Fruit fly (Drosophila melanogaster) whole organism, embryonic: Measurements from ENCODE around the gene gkt.

ENCODE experiments used
- Atf-2 ChIP-seq: fragments of 200-800 bp; sonication (Bioruptor generic); optimal IDR thresholded peaks from 2 replicates; lab custom pipeline; 2016; ENCODE audit warnings: missing biosample characterization, missing genetic modification characterization
- Bgb ChIP-seq: fragments of 200-800 bp; sonication (Bioruptor generic); IDR thresholded peaks from 2 replicates; pipeline ENCODE4 v1.3.6; 2022; ENCODE audit warnings: missing biosample characterization, missing genetic modification characterization; ENCODE audit not compliant: partially characterized antibody
- CG14667 ChIP-seq: fragments of 200-800 bp; sonication (Bioruptor generic); IDR thresholded peaks from 2 replicates; pipeline ENCODE4 v1.3.6; 2022; ENCODE audit warnings: missing biosample characterization, missing genetic modification characterization
- CG17912 ChIP-seq: fragments of 200-800 bp; sonication (Bioruptor generic); optimal IDR thresholded peaks from 2 replicates; lab custom pipeline; 2018; ENCODE audit warnings: missing biosample characterization, mild to moderate bottlenecking, missing genetic modification characterization
- CG9215 ChIP-seq: fragments of 200-800 bp; sonication (Bioruptor generic); IDR thresholded peaks from 2 replicates; pipeline ENCODE4 v1.3.6; 2022; ENCODE audit warnings: missing biosample characterization, missing genetic modification characterization
- D19A ChIP-seq: fragments of 200-800 bp; optimal IDR thresholded peaks from 3 replicates; lab custom pipeline; 2019; ENCODE audit warnings: missing biosample characterization, mild to moderate bottlenecking, missing genetic modification characterization, moderate library complexity
- Lhr ChIP-seq: fragments of 200-800 bp; sonication (Bioruptor generic); optimal IDR thresholded peaks from 3 replicates; lab custom pipeline; 2017; ENCODE audit warnings: mild to moderate bottlenecking, missing biosample characterization, missing genetic modification reagents, missing genetic modification characterization
- MTF-1 ChIP-seq: fragments of 200-800 bp; sonication (Bioruptor generic); optimal IDR thresholded peaks from 2 replicates; lab custom pipeline; 2018; ENCODE audit warnings: missing biosample characterization, mild to moderate bottlenecking, missing genetic modification characterization, borderline replicate concordance
- Opbp ChIP-seq: fragments of 200-800 bp; sonication (Bioruptor generic); IDR thresholded peaks from 3 replicates; pipeline ENCODE4 v1.3.6; 2022; ENCODE audit warnings: missing biosample characterization, missing genetic modification characterization; ENCODE audit not compliant: partially characterized antibody
- Xrp1 ChIP-seq: fragments of 200-800 bp; sonication (Bioruptor generic); IDR thresholded peaks from 2 replicates; pipeline ENCODE4 v1.3.6; 2022; ENCODE audit warnings: missing biosample characterization, missing genetic modification characterization
- lilli ChIP-seq: fragments of 200-800 bp; sonication (Bioruptor generic); optimal IDR thresholded peaks from 3 replicates; lab custom pipeline; 2016; ENCODE audit warnings: missing biosample characterization, missing genetic modification characterization
- nmo ChIP-seq: fragments of 200-800 bp; sonication (Bioruptor generic); optimal IDR thresholded peaks from 2 replicates; lab custom pipeline; 2018; ENCODE audit warnings: missing biosample characterization, mild to moderate bottlenecking, missing genetic modification characterization, moderate library complexity

dm6 chr2L:3128335-3128734, 31.4 kb upstream of the gkt start, which contains the start of gene CG15403:
- TF ChIP-seq Bgb (GFP tag; lab: Robert Waterston, UW): no peak
- no peak for TF ChIP-seq lilli (GFP tag; lab: Kevin White, UChicago)
- no peak for TF ChIP-seq nmo (GFP tag; lab: Kevin White, UChicago)
- TF ChIP-seq Lhr (GFP tag; lab: Kevin White, UChicago): no peak
- TF ChIP-seq CG17912: no peak
- no peak for TF ChIP-seq CG14667 (GFP tag; lab: Robert Waterston, UW)
- no peak for TF ChIP-seq Atf-2
- TF ChIP-seq D19A (tag; lab: Kevin White, UChicago): no peak
- no peak for TF ChIP-seq Opbp (GFP tag; lab: Robert Waterston, UW)
- no peak for TF ChIP-seq CG9215 (GFP tag; lab: Robert Waterston, UW)
- TF ChIP-seq Xrp1 (GFP tag; lab: Robert Waterston, UW): no peak
- no peak for TF ChIP-seq MTF-1 (GFP tag; lab: Kevin White, UChicago)
